Worm (Caenorhabditis elegans) whole organism, L4/young adult: Measurements from ENCODE around the gene ZK697.14.

Experiments
- W03F9.2 ChIP-seq: fragments of 150-350 bp; optimal IDR thresholded peaks from 2 replicates; lab custom pipeline; 2014; ENCODE audit warnings: missing biosample characterization, missing genetic modification characterization
- dao-5 ChIP-seq: sonication (generic microtip); optimal IDR thresholded peaks from 2 replicates; lab custom pipeline; 2016; ENCODE audit warnings: missing genotype, missing genetic modification characterization, moderate library complexity, missing compliant biosample characterization
- him-1 ChIP-seq: sonication (generic microtip); optimal IDR thresholded peaks from 2 replicates; lab custom pipeline; 2016; ENCODE audit warnings: missing genotype, missing genetic modification reagents, missing genetic modification characterization, missing compliant biosample characterization

The ZK697.14 gene

DNA sequence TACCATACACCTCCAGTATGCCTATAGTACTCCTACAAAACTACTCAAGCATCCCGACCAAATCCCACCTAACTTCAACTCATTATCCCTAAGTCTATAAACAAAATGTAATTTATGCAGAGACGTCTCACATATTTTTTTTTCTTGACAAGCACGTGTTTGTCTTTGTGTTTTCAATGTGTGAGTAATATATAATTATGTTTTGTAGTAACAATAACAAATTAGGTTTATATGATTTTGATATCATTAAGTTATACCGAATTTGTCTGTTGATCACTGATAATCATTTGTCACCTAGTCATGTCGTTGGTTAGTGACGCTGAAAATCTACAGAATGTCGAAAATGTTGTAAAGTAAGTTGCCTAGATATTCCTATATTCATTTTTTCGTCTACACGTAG is 35.6 kb downstream of the ZK697.14 start, which contains the start of gene srw-102:
srw-102 (plus strand) TSS at position 301 of the 400 bp plus-strand sequence.
- TF ChIP-seq W03F9.2 (no peak), him-1 (tag; lab: Kevin White, UChicago) (no peak), dao-5 (tag; lab: Kevin White, UChicago) (no peak)

DNA sequence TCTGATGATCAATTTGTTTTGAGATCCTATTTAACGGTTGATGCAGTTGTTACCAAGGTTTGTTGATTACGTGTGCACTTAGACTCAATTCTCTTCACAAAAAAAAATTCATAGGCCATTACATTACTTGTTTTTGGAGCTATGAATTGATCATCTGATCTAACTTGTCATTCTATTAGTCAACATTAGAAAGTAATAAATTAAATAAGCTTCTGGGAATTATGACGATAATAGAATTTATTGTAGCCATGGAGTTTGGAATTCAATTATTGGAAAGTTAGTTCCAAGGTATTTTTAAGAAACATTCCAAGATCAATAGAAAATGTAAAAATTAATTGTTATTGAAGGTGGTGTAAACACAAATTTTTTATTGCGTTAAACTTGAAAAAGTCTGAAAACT is 37.3 kb downstream of the ZK697.14 start:
- no peak for TF ChIP-seq dao-5 (tag; lab: Kevin White, UChicago)
- no peak for TF ChIP-seq W03F9.2
- TF ChIP-seq him-1 (tag; lab: Kevin White, UChicago): no peak

DNA sequence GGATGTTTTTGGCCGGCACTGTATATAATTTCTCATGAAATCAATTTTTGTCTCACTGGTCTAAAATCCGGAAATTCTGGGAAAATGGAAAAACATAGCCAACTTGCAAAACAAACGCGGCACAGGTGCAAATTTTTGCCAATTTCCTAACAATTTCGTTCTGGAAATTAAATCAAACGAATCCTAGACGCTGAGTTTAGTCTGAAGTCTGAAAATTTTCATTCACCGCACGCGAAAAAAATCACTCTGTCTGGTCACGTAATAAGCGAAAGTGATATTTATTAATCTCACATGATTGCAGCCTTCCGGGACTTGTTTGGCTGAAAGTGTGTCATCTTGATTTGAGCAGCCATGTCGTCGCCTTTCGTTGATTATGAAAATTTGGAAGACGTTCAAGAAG is 38.6 kb downstream of the ZK697.14 start, which contains the start of gene srw-103:
srw-103 (plus strand) TSS at position 301 of the 400 bp plus-strand sequence.
- TF ChIP-seq him-1 (tag; lab: Kevin White, UChicago) (no peak), W03F9.2 (no peak), dao-5 (tag; lab: Kevin White, UChicago) (no peak)

DNA sequence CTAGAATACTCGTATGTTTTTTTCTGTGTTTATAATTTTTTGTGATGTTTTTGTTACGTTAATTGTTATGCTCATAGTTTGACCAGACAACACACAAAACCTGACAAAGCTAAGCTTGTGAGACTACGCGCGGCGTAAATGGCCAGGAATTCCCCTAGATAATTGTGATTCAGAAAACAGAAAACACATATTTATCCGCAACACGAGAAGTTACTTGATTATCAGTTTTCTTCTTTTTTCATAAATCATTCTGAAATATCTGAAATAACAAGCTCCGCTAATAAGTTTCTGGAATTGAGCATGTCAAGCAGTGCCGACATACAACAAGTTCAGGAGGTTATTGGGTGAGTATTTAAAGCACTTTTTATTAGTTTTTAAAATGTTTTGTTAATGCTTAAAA is 44.6 kb downstream of the ZK697.14 start, which contains the start of gene srw-100:
srw-100 (plus strand) TSS at position 301 of the 400 bp plus-strand sequence.
- no peak for TF ChIP-seq him-1 (tag; lab: Kevin White, UChicago)
- no peak for TF ChIP-seq dao-5 (tag; lab: Kevin White, UChicago)
- no peak for TF ChIP-seq W03F9.2

DNA sequence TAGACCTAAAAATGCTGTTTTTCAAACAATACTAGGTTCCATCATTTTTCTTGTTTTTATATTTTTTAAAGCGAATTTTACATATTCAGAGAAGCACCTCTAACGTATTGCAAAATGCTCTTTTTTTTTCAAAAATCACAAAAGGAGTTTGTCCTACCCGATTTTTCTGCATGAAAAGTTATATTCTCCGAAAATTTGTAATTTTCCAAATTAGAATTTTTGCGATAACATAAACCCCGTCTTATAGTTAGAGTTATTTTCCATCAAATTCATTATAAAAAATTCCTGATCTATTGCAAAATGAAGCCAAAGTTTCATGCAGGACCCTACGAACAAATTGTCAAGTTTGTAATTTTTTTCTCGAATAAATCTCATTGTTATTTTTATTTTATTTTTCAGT is 47.0 kb downstream of the ZK697.14 start, which contains the start of gene srw-99:
srw-99 (plus strand) TSS at position 301 of the 400 bp plus-strand sequence.
- TF ChIP-seq dao-5 (tag; lab: Kevin White, UChicago): no peak
- TF ChIP-seq W03F9.2: no peak
- TF ChIP-seq him-1 (tag; lab: Kevin White, UChicago): no peak
